Fruit fly (Drosophila melanogaster): ENCODE measurements around the gene CG32147.

DNA sequence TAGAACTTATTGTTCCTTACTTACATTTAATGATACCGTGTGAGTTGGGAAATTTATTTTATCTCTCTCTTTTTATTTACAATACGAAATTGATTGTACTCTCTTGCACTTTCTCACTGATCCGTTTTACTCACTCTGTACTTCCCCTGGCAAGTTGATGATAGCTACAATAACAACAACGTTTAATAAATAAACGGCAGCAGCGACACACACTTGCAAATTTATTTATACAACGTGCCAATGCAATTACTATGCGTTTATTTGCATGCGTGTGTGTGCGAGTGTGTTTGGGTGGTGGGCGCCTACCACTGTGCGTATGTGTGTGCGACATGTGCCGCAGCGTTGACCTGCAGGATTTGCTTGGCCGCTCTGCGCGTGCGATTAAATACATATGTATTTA, 44.3 kb downstream of the CG32147 start:
- TF ChIP-seq EcR (GFP tag; optimal IDR thresholded peaks at IDR 0.05) (no peak), Dll (optimal IDR thresholded peaks at IDR 0.05) (no peak), CG8478 (optimal IDR thresholded peaks at IDR 0.05) (no peak), psq (optimal IDR thresholded peaks at IDR 0.05) (no peak)

All from whole organism.